Fruit fly (Drosophila melanogaster): ENCODE data around the gene PolE1.

Gene PolE1

dm6 chr3R:23356920-23357386 is 9.0 kb downstream of the PolE1 start (continued):
- TF ChIP-seq wdn (GFP tag; IDR thresholded peaks at IDR 0.05) (peak; percentile 56; the same call in 1 of the 2 replicates), CG17829 (tag; optimal IDR thresholded peaks at IDR 0.05) (peak; percentile 88), CG10462 (GFP tag; optimal IDR thresholded peaks at IDR 0.05) (peak; percentile 73), CG7963 (GFP tag; IDR thresholded peaks at IDR 0.05; ENCODE audit: partially characterized antibody) (no peak), toy (GFP tag; IDR thresholded peaks at IDR 0.05) (peak; percentile 50; the same call in 1 of the 2 replicates), exex (tag; optimal IDR thresholded peaks at IDR 0.05) (peak; percentile 2), ssp (GFP tag; IDR thresholded peaks at IDR 0.05) (peak; percentile 64), Hr78 (GFP tag; optimal IDR thresholded peaks at IDR 0.05) (peak in 1 of 2 experiments; percentile 63), luna (GFP tag; optimal IDR thresholded peaks at IDR 0.05) (no peak), Lim3 (GFP tag; IDR thresholded peaks at IDR 0.05) (no peak), CG8388 (GFP tag; optimal IDR thresholded peaks at IDR 0.05) (peak; percentile 83), CG31388 (GFP tag; optimal IDR thresholded peaks at IDR 0.05) (no peak), CG18764 (GFP tag; optimal IDR thresholded peaks at IDR 0.05) (peak; percentile 52), CG15696 (tag; optimal IDR thresholded peaks at IDR 0.05) (peak; percentile 54), Scr (GFP tag; IDR thresholded peaks at IDR 0.05; ENCODE audit: partially characterized antibody) (no peak), vvl (GFP tag; IDR thresholded peaks at IDR 0.05) (peak; percentile 91), CG3065 (GFP tag; optimal IDR thresholded peaks at IDR 0.05) (peak; percentile 56), dmrt99B (tag; optimal IDR thresholded peaks at IDR 0.05) (peak; percentile 93), GATAe (GFP tag; conservative IDR thresholded peaks at IDR 0.05) (no peak), Taf1 (GFP tag; IDR thresholded peaks at IDR 0.05) (peak; percentile 65), CG1647 (GFP tag; optimal IDR thresholded peaks at IDR 0.05) (no peak), CG42726 (GFP tag; IDR thresholded peaks at IDR 0.05; ENCODE audit: partially characterized antibody) (no peak), Mes4 (GFP tag; optimal IDR thresholded peaks at IDR 0.05) (no peak), maf-S (GFP tag; optimal IDR thresholded peaks at IDR 0.05) (no peak), kah (GFP tag; optimal IDR thresholded peaks at IDR 0.05) (peak; percentile 45), cwo (GFP tag; optimal IDR thresholded peaks at IDR 0.05) (peak; percentile 62), Pdp1 (GFP tag; optimal IDR thresholded peaks at IDR 0.05) (peak in 1 of 2 experiments; percentile 22), pum (GFP tag; optimal IDR thresholded peaks at IDR 0.05) (no peak), Hr39 (optimal IDR thresholded peaks at IDR 0.05) (no peak), HLHmδ (GFP tag; optimal IDR thresholded peaks at IDR 0.05) (no peak), HmgD (GFP tag; optimal IDR thresholded peaks at IDR 0.05) (no peak), gsb-n (tag; optimal IDR thresholded peaks at IDR 0.05) (peak; percentile 81), gcm2 (GFP tag; optimal IDR thresholded peaks at IDR 0.05) (no peak), CG17802 (tag; optimal IDR thresholded peaks at IDR 0.05) (peak; percentile 4), pros (GFP tag; optimal IDR thresholded peaks at IDR 0.05) (no peak), CG2116 (GFP tag; optimal IDR thresholded peaks at IDR 0.05) (peak; percentile 45), CG7556 (GFP tag; optimal IDR thresholded peaks at IDR 0.05) (peak; percentile 90), CG13296 (GFP tag; optimal IDR thresholded peaks at IDR 0.05) (peak; percentile 83), CG14710 (tag; optimal IDR thresholded peaks at IDR 0.05) (peak; percentile 81), nerfin-1 (tag; optimal IDR thresholded peaks at IDR 0.05) (peak; percentile 59), Fer2 (tag; optimal IDR thresholded peaks at IDR 0.05) (peak; percentile 39), CG11560 (tag; IDR thresholded peaks at IDR 0.05) (no peak), row (GFP tag; IDR thresholded peaks at IDR 0.05) (peak; percentile 89), pan (optimal IDR thresholded peaks at IDR 0.05) (no peak), pan (GFP tag; optimal IDR thresholded peaks at IDR 0.05 in 1 of 2, IDR thresholded peaks at IDR 0.05 in 1 of 2) (peak in 1 of 2 experiments; percentile 87), CG2875 (GFP tag; optimal IDR thresholded peaks at IDR 0.05) (peak; percentile 67), Oli (tag; optimal IDR thresholded peaks at IDR 0.05) (peak; percentile 93), CG4820 (GFP tag; optimal IDR thresholded peaks at IDR 0.05) (peak; percentile 51), eyg (GFP tag; optimal IDR thresholded peaks at IDR 0.05) (no peak), Blimp-1 (GFP tag; optimal IDR thresholded peaks at IDR 0.05) (peak; percentile 80)
